Fruit fly (Drosophila melanogaster) whole organism, embryonic: ENCODE results near the gene Rcd2.

Experiments used
- B-H2 ChIP-seq: fragments of 200-800 bp; sonication (Bioruptor generic); optimal IDR thresholded peaks from 2 replicates; lab custom pipeline; 2018; ENCODE audit warnings: missing biosample characterization, mild to moderate bottlenecking, missing genetic modification characterization
- CG10209 ChIP-seq: fragments of 200-800 bp; sonication (Bioruptor generic); optimal IDR thresholded peaks from 3 replicates; lab custom pipeline; 2017; ENCODE audit warnings: missing biosample characterization, mild to moderate bottlenecking, missing genetic modification characterization, missing genetic modification reagents
- CG11247 ChIP-seq: fragments of 200-800 bp; sonication (Bioruptor generic); IDR thresholded peaks from 2 replicates; pipeline ENCODE4 v1.3.6; 2022; ENCODE audit warnings: missing biosample characterization, missing genetic modification characterization
- CG11398 ChIP-seq: fragments of 200-800 bp; sonication (Bioruptor generic); optimal IDR thresholded peaks from 2 replicates; lab custom pipeline; 2016; ENCODE audit warnings: missing biosample characterization, missing genetic modification characterization
- CG11560 ChIP-seq: fragments of 200-800 bp; sonication (Bioruptor generic); IDR thresholded peaks from 3 replicates; pipeline ENCODE4 v1.3.6; 2022; ENCODE audit warnings: missing biosample characterization, missing genetic modification characterization
- CG11723 ChIP-seq: fragments of 200-800 bp; sonication (Bioruptor generic); optimal IDR thresholded peaks from 2 replicates; lab custom pipeline; 2017; ENCODE audit warnings: missing biosample characterization, mild to moderate bottlenecking, missing genetic modification characterization
- CG13424 ChIP-seq: fragments of 200-800 bp; sonication (Bioruptor generic); optimal IDR thresholded peaks from 2 replicates; lab custom pipeline; 2019; ENCODE audit warnings: missing biosample characterization, mild to moderate bottlenecking, missing genetic modification characterization, moderate library complexity
- CG13775 ChIP-seq: fragments of 200-800 bp; sonication (Bioruptor generic); optimal IDR thresholded peaks from 3 replicates; lab custom pipeline; 2017; ENCODE audit warnings: missing biosample characterization, mild to moderate bottlenecking, missing genetic modification characterization
- CG17186 ChIP-seq: fragments of 200-800 bp; sonication (Bioruptor generic); optimal IDR thresholded peaks from 3 replicates; lab custom pipeline; 2017; ENCODE audit warnings: missing biosample characterization, missing genetic modification reagents, missing genetic modification characterization
- CG2199 ChIP-seq: fragments of 200-800 bp; sonication (Bioruptor generic); IDR thresholded peaks from 3 replicates; pipeline ENCODE4 v1.3.6; 2022; ENCODE audit warnings: missing biosample characterization, missing genetic modification characterization
- CG30020 ChIP-seq: fragments of 200-800 bp; optimal IDR thresholded peaks from 2 replicates; lab custom pipeline; 2019; ENCODE audit warnings: missing biosample characterization, mild to moderate bottlenecking, missing genetic modification characterization, moderate library complexity
- CG31224 ChIP-seq: fragments of 200-800 bp; sonication (Bioruptor generic); IDR thresholded peaks from 2 replicates; pipeline ENCODE4 v1.3.6; 2022; ENCODE audit warnings: missing biosample characterization, missing genetic modification characterization
- CG3847 ChIP-seq: fragments of 200-800 bp; sonication (Bioruptor generic); IDR thresholded peaks from 2 replicates; pipeline ENCODE4 v1.3.6; 2022; ENCODE audit warnings: missing biosample characterization, missing genetic modification characterization
- CG42726 ChIP-seq: fragments of 200-800 bp; sonication (Bioruptor generic); IDR thresholded peaks from 2 replicates; pipeline ENCODE4 v1.3.6; 2022; ENCODE audit warnings: missing biosample characterization, missing genetic modification characterization; ENCODE audit not compliant: partially characterized antibody
- CG4617 ChIP-seq: fragments of 200-800 bp; sonication (Bioruptor generic); optimal IDR thresholded peaks from 3 replicates; lab custom pipeline; 2016; ENCODE audit warnings: missing biosample characterization, missing genetic modification characterization, borderline replicate concordance
- CG4820 ChIP-seq: fragments of 200-800 bp; sonication (Bioruptor generic); optimal IDR thresholded peaks from 3 replicates; lab custom pipeline; 2016; ENCODE audit warnings: missing biosample characterization, missing genetic modification characterization
- CG7357 ChIP-seq: fragments of 200-800 bp; sonication (Bioruptor generic); IDR thresholded peaks from 3 replicates; pipeline ENCODE4 v1.3.6; 2022; ENCODE audit warnings: missing biosample characterization, missing genetic modification characterization
- CG9609 ChIP-seq: fragments of 200-800 bp; sonication (Bioruptor generic); optimal IDR thresholded peaks from 3 replicates; lab custom pipeline; 2016; ENCODE audit warnings: missing biosample characterization, missing genetic modification characterization
- CG9727 ChIP-seq: fragments of 200-800 bp; sonication (Bioruptor generic); optimal IDR thresholded peaks from 3 replicates; lab custom pipeline; 2017; ENCODE audit warnings: missing biosample characterization, mild to moderate bottlenecking, missing genetic modification characterization
- CHES-1-like ChIP-seq: fragments of 200-800 bp; sonication (Bioruptor generic); optimal IDR thresholded peaks from 2 replicates; lab custom pipeline; 2016; ENCODE audit warnings: missing biosample characterization, missing genetic modification characterization
- Chrac-16 ChIP-seq: fragments of 200-800 bp; sonication (Bioruptor generic); optimal IDR thresholded peaks from 3 replicates; lab custom pipeline; 2016; ENCODE audit warnings: missing biosample characterization, missing genetic modification characterization
- CkIIα-i1 ChIP-seq: fragments of 200-800 bp; sonication (Bioruptor generic); IDR thresholded peaks from 2 replicates; pipeline ENCODE4 v1.3.6; 2022; ENCODE audit warnings: missing biosample characterization, missing genetic modification characterization
- CoRest ChIP-seq: fragments of 200-800 bp; sonication (Bioruptor generic); optimal IDR thresholded peaks from 3 replicates; lab custom pipeline; 2018; ENCODE audit warnings: missing biosample characterization, mild to moderate bottlenecking, missing genetic modification characterization, moderate library complexity
- D19B ChIP-seq: fragments of 200-800 bp; sonication (Bioruptor generic); optimal IDR thresholded peaks from 2 replicates; lab custom pipeline; 2017; ENCODE audit warnings: missing biosample characterization, mild to moderate bottlenecking, missing genetic modification characterization
- ERR ChIP-seq: fragments of 200-800 bp; sonication (Bioruptor generic); optimal IDR thresholded peaks from 2 replicates; lab custom pipeline; 2016; ENCODE audit warnings: missing biosample characterization, missing genetic modification characterization
- Fer2 ChIP-seq: fragments of 200-800 bp; sonication (Bioruptor generic); optimal IDR thresholded peaks from 2 replicates; lab custom pipeline; 2018; ENCODE audit warnings: missing biosample characterization, mild to moderate bottlenecking, missing genetic modification characterization, moderate library complexity
- HLHmδ ChIP-seq: fragments of 200-800 bp; sonication (Bioruptor generic); optimal IDR thresholded peaks from 2 replicates; lab custom pipeline; 2018; ENCODE audit warnings: missing biosample characterization, mild to moderate bottlenecking, missing genetic modification characterization, moderate library complexity
- Hey ChIP-seq: fragments of 200-800 bp; sonication (Bioruptor generic); optimal IDR thresholded peaks from 3 replicates; lab custom pipeline; 2018; ENCODE audit warnings: missing biosample characterization, mild to moderate bottlenecking, missing genetic modification characterization
- Hr3 ChIP-seq: fragments of 200-800 bp; sonication (Bioruptor generic); optimal IDR thresholded peaks from 3 replicates; lab custom pipeline; 2016; ENCODE audit warnings: missing biosample characterization, missing genetic modification characterization
- NC2β ChIP-seq: fragments of 200-800 bp; sonication (Bioruptor generic); optimal IDR thresholded peaks from 2 replicates; lab custom pipeline; 2016; ENCODE audit warnings: missing biosample characterization, missing genetic modification characterization
- Neu2 ChIP-seq: fragments of 200-800 bp; sonication (Bioruptor generic); optimal IDR thresholded peaks from 3 replicates; lab custom pipeline; 2016; ENCODE audit warnings: missing biosample characterization, missing genetic modification characterization, borderline replicate concordance
- Optix ChIP-seq: fragments of 200-800 bp; sonication (Bioruptor generic); IDR thresholded peaks from 3 replicates; pipeline ENCODE4 v1.3.6; 2022; ENCODE audit warnings: missing biosample characterization, missing genetic modification characterization
- Sin3A ChIP-seq: fragments of >200 bp; optimal IDR thresholded peaks from 2 replicates; lab custom pipeline; 2018
- Taf1 ChIP-seq: fragments of 200-800 bp; sonication (Bioruptor generic); IDR thresholded peaks from 2 replicates; pipeline ENCODE4 v1.3.6; 2022; ENCODE audit warnings: missing biosample characterization, missing genetic modification characterization
- amos ChIP-seq: fragments of 200-800 bp; sonication (Bioruptor generic); IDR thresholded peaks from 2 replicates; pipeline ENCODE4 v1.3.6; 2022; ENCODE audit warnings: missing biosample characterization, missing genetic modification characterization; ENCODE audit not compliant: partially characterized antibody
- ara ChIP-seq: fragments of 200-800 bp; sonication (Bioruptor generic); IDR thresholded peaks from 2 replicates; pipeline ENCODE4 v1.3.6; 2022; ENCODE audit warnings: missing biosample characterization, missing genetic modification characterization
- bbx ChIP-seq: fragments of 200-800 bp; sonication (Bioruptor generic); IDR thresholded peaks from 2 replicates; pipeline ENCODE4 v1.3.6; 2022; ENCODE audit warnings: missing biosample characterization, missing genetic modification characterization; ENCODE audit not compliant: partially characterized antibody
- emc ChIP-seq: fragments of 200-800 bp; sonication (Bioruptor generic); optimal IDR thresholded peaks from 2 replicates; lab custom pipeline; 2016; ENCODE audit warnings: missing biosample characterization, missing genetic modification characterization
- fu2 ChIP-seq: fragments of 200-800 bp; sonication (Bioruptor generic); optimal IDR thresholded peaks from 2 replicates; lab custom pipeline; 2016; ENCODE audit warnings: missing biosample characterization, missing genetic modification characterization
- gsb ChIP-seq: fragments of 200-800 bp; sonication (Bioruptor generic); IDR thresholded peaks from 2 replicates; pipeline ENCODE4 v1.3.6; 2022; ENCODE audit warnings: missing biosample characterization, missing genetic modification characterization
- her ChIP-seq: fragments of 200-800 bp; sonication (Bioruptor generic); optimal IDR thresholded peaks from 2 replicates; lab custom pipeline; 2016; ENCODE audit warnings: missing biosample characterization, missing genetic modification characterization
- ind ChIP-seq: fragments of 200-800 bp; sonication (Bioruptor generic); optimal IDR thresholded peaks from 3 replicates; lab custom pipeline; 2016; ENCODE audit warnings: missing biosample characterization, missing genetic modification characterization
- klu ChIP-seq: fragments of 200-800 bp; sonication (Bioruptor generic); IDR thresholded peaks from 2 replicates; pipeline ENCODE4 v1.3.6; 2022; ENCODE audit warnings: missing biosample characterization, missing genetic modification characterization
- lab ChIP-seq: fragments of 200-800 bp; sonication (Bioruptor generic); optimal IDR thresholded peaks from 3 replicates; lab custom pipeline; 2017; ENCODE audit warnings: missing biosample characterization, missing genetic modification characterization, mild to moderate bottlenecking, moderate library complexity, missing genetic modification reagents
- nom ChIP-seq: fragments of 200-800 bp; sonication (Bioruptor generic); optimal IDR thresholded peaks from 2 replicates; lab custom pipeline; 2017; ENCODE audit warnings: missing biosample characterization, missing genetic modification characterization, mild to moderate bottlenecking, moderate library complexity, missing genetic modification reagents
- sim ChIP-seq: fragments of 200-800 bp; sonication (Bioruptor generic); IDR thresholded peaks from 2 replicates; pipeline ENCODE4 v1.3.6; 2022; ENCODE audit warnings: missing biosample characterization, missing genetic modification characterization
- so ChIP-seq: fragments of 200-800 bp; sonication (Bioruptor generic); IDR thresholded peaks from 3 replicates; pipeline ENCODE4 v1.3.6; 2022; ENCODE audit warnings: missing biosample characterization, missing genetic modification characterization
- tap ChIP-seq: fragments of 200-800 bp; optimal IDR thresholded peaks from 3 replicates; lab custom pipeline; 2019; ENCODE audit warnings: missing biosample characterization, mild to moderate bottlenecking, missing genetic modification characterization, moderate library complexity
- unc-4 ChIP-seq: fragments of 200-800 bp; sonication (Bioruptor generic); IDR thresholded peaks from 2 replicates; pipeline ENCODE4 v1.3.6; 2022; ENCODE audit warnings: missing biosample characterization, missing genetic modification characterization; ENCODE audit not compliant: partially characterized antibody
- wdn ChIP-seq: fragments of 200-800 bp; sonication (Bioruptor generic); IDR thresholded peaks from 2 replicates; pipeline ENCODE4 v1.3.6; 2022; ENCODE audit warnings: missing biosample characterization, missing genetic modification characterization

The Rcd2 gene

dm6 chr3L:20494780-20495591, 45.2 kb downstream of the Rcd2 start, which contains the start of gene ZnT77C (continued):
- TF ChIP-seq tap (no peak), CG2199 (GFP tag; lab: Robert Waterston, UW) (no peak), CoRest (peak; percentile 48), ERR (no peak), CG10209 (GFP tag; lab: Kevin White, UChicago) (no peak), NC2β (GFP tag; lab: Kevin White, UChicago) (no peak), Chrac-16 (GFP tag; lab: Kevin White, UChicago) (no peak), CG9727 (GFP tag; lab: Kevin White, UChicago) (no peak), CG31224 (GFP tag; lab: Robert Waterston, UW) (no peak), Hr3 (GFP tag; lab: Kevin White, UChicago) (no peak), CG42726 (GFP tag; lab: Robert Waterston, UW) (no peak), CG3847 (GFP tag; lab: Robert Waterston, UW) (peak; percentile 39; the same call in 1 of the 2 replicates), HLHmδ (GFP tag; lab: Kevin White, UChicago) (no peak), Optix (GFP tag; lab: Robert Waterston, UW) (no peak), bbx (GFP tag; lab: Robert Waterston, UW) (0 out of 2 replicates have a peak, but pooled peaks have one; percentile 6), CG17186 (GFP tag; lab: Kevin White, UChicago) (no peak), sim (GFP tag; lab: Robert Waterston, UW) (no peak), klu (no peak), CkIIα-i1 (GFP tag; lab: Robert Waterston, UW) (no peak), CG30020 (peak; percentile 4), CG13775 (no peak), CG9609 (GFP tag; lab: Kevin White, UChicago) (no peak), nom (GFP tag; lab: Kevin White, UChicago) (no peak), lab (GFP tag; lab: Kevin White, UChicago) (peak; percentile 37), gsb (no peak), fu2 (no peak), CG11247 (GFP tag; lab: Robert Waterston, UW) (no peak), ind (no peak), Hey (no peak), wdn (no peak), CG11723 (no peak), B-H2 (peak; percentile 25), emc (GFP tag; lab: Kevin White, UChicago) (no peak), CHES-1-like (GFP tag; lab: Kevin White, UChicago) (no peak), unc-4 (no peak), so (no peak), ara (no peak), Neu2 (GFP tag; lab: Kevin White, UChicago) (no peak), Sin3A (peak; percentile 31), amos (peak; percentile 25; the same call in 1 of the 2 replicates), CG11560 (tag; lab: Robert Waterston, UW) (no peak), Fer2 (no peak), CG7357 (GFP tag; lab: Robert Waterston, UW) (no peak), CG11398 (GFP tag; lab: Kevin White, UChicago) (no peak), Taf1 (GFP tag; lab: Robert Waterston, UW) (no peak), CG13424 (tag; lab: Kevin White, UChicago) (no peak), CG4820 (GFP tag; lab: Kevin White, UChicago) (no peak), CG4617 (GFP tag; lab: Kevin White, UChicago) (peak; percentile 68), D19B (no peak), her (GFP tag; lab: Kevin White, UChicago) (no peak)
